Fruit fly (Drosophila melanogaster): Measurements from ENCODE around the gene hng3.

The hng3 gene

DNA sequence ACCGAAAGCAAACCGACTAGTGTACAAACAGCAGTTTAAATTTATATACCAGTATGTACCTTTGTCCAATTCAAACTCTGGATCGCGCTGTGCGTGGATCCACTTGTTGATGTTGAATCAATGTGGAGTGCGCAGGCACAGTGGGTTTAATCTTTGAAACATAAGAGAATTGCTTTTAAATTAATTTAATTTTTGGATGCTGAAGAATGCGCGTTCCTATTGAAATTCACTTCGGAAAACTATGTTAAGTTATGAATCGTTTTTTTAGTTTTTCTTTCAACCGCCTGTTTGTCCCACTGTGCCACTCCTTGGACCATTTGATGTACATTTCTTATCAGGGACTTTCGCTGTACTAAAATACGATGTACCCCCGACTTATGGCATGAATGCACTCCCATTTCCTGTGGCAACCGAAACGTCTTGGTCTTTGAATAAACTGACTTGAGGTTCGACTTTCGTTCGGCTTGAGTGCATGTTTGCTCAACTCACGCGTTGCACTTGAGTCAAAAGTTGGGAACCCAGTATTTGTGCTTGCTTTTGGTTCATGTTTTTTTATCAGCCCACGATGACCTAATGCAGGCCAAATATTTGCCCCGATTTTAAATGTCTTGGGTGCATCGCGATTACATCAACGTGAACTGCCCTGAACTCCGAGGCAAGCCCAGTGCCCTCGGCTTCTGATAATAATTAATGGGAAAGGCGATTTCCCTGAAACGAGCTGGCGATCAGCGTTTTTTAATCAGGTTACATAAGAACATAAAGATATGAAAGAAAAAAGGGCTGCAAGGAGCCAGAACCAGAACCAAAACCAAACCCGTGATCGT lies 30.6 kb downstream of the hng3 start:
- TF ChIP-seq CG33557 (GFP tag; optimal IDR thresholded peaks at IDR 0.05): peak; percentile 99
- peak; percentile 76 for TF ChIP-seq psq (GFP tag; optimal IDR thresholded peaks at IDR 0.05)
- TF ChIP-seq CG7987 (GFP tag; optimal IDR thresholded peaks at IDR 0.05): peak; percentile 86
- peak; percentile 82 for TF ChIP-seq CG12942 (GFP tag; optimal IDR thresholded peaks at IDR 0.05)
- no peak for TF ChIP-seq chinmo (GFP tag; IDR thresholded peaks at IDR 0.05; ENCODE audit: partially characterized antibody)
- peak; percentile 99 for TF ChIP-seq dmrt11E (tag; optimal IDR thresholded peaks at IDR 0.05)
- peak; percentile 92 for TF ChIP-seq CG17359 (tag; optimal IDR thresholded peaks at IDR 0.05)
- peak; percentile 98 for TF ChIP-seq gsb-n (tag; optimal IDR thresholded peaks at IDR 0.05)
- peak; percentile 92 for TF ChIP-seq CG11398 (GFP tag; optimal IDR thresholded peaks at IDR 0.05)
- TF ChIP-seq Ptx1 (GFP tag; IDR thresholded peaks at IDR 0.05): peak; percentile 91
- peak; percentile 91 for TF ChIP-seq dmrt99B (tag; optimal IDR thresholded peaks at IDR 0.05)
- peak; percentile 83; the same call in 1 of the 2 replicates for TF ChIP-seq ro (GFP tag; IDR thresholded peaks at IDR 0.05)
- TF ChIP-seq Fer1 (GFP tag; optimal IDR thresholded peaks at IDR 0.05): peak; percentile 58
- peak; percentile 69 for TF ChIP-seq Myb (GFP tag; optimal IDR thresholded peaks at IDR 0.05)
- peak; percentile 74 for TF ChIP-seq corto (GFP tag; optimal IDR thresholded peaks at IDR 0.05)
- peak; percentile 79 for TF ChIP-seq CG31224 (GFP tag; IDR thresholded peaks at IDR 0.05)
- peak; percentile 80 for TF ChIP-seq CG15073 (GFP tag; optimal IDR thresholded peaks at IDR 0.05)
- TF ChIP-seq zen2 (GFP tag; IDR thresholded peaks at IDR 0.05; ENCODE audit: partially characterized antibody): no peak
- TF ChIP-seq CG3838 (GFP tag; optimal IDR thresholded peaks at IDR 0.05): peak; percentile 90
- peak; percentile 92 for TF ChIP-seq twi (tag; optimal IDR thresholded peaks at IDR 0.05)
- peak; percentile 96 for TF ChIP-seq Atf-2 (GFP tag; optimal IDR thresholded peaks at IDR 0.05)
- peak; percentile 85 for TF ChIP-seq tap (tag; optimal IDR thresholded peaks at IDR 0.05)
- TF ChIP-seq exex (tag; optimal IDR thresholded peaks at IDR 0.05): no peak
- peak; percentile 89 for TF ChIP-seq so (GFP tag; IDR thresholded peaks at IDR 0.05)
- no peak for TF ChIP-seq abd-A (tag; optimal IDR thresholded peaks at IDR 0.05)
- TF ChIP-seq CG11696 (GFP tag; IDR thresholded peaks at IDR 0.05): peak; percentile 88
- TF ChIP-seq CG2120 (GFP tag; optimal IDR thresholded peaks at IDR 0.05): peak; percentile 49
- peak; percentile 66 for TF ChIP-seq grn (GFP tag; optimal IDR thresholded peaks at IDR 0.05)
- peak; percentile 96 for TF ChIP-seq sim (GFP tag; IDR thresholded peaks at IDR 0.05)
- TF ChIP-seq CG4360 (GFP tag; IDR thresholded peaks at IDR 0.05): peak; percentile 86
- TF ChIP-seq NC2α (GFP tag; optimal IDR thresholded peaks at IDR 0.05): peak; percentile 89
- TF ChIP-seq Blimp-1 (GFP tag; optimal IDR thresholded peaks at IDR 0.05): peak; percentile 94
- TF ChIP-seq CG10209 (GFP tag; optimal IDR thresholded peaks at IDR 0.05): peak; percentile 93
- TF ChIP-seq ham (GFP tag; IDR thresholded peaks at IDR 0.05): no peak
- peak; percentile 69 for TF ChIP-seq scrt (GFP tag; optimal IDR thresholded peaks at IDR 0.05)
- peak; percentile 90 for TF ChIP-seq repo (GFP tag; optimal IDR thresholded peaks at IDR 0.05)
- no peak for TF ChIP-seq sd (tag; optimal IDR thresholded peaks at IDR 0.05)
- peak; percentile 79 for TF ChIP-seq vfl (GFP tag; optimal IDR thresholded peaks at IDR 0.05)
- TF ChIP-seq CG17568 (GFP tag; optimal IDR thresholded peaks at IDR 0.05): peak; percentile 88
- peak; percentile 59 for TF ChIP-seq CG31365 (tag; optimal IDR thresholded peaks at IDR 0.05)
- TF ChIP-seq wek (GFP tag; optimal IDR thresholded peaks at IDR 0.05): peak; percentile 84
- TF ChIP-seq salm (tag; optimal IDR thresholded peaks at IDR 0.05): peak; percentile 94
- TF ChIP-seq HLHmδ (GFP tag; optimal IDR thresholded peaks at IDR 0.05): peak; percentile 80
- peak; percentile 96 for TF ChIP-seq CG4820 (GFP tag; optimal IDR thresholded peaks at IDR 0.05)
- peak; percentile 89 for TF ChIP-seq CG12104 (GFP tag; optimal IDR thresholded peaks at IDR 0.05)
- peak; percentile 94 for TF ChIP-seq trem (tag; optimal IDR thresholded peaks at IDR 0.05)
- TF ChIP-seq CG4328 (GFP tag; optimal IDR thresholded peaks at IDR 0.05): peak; percentile 75
- peak; percentile 95 for TF ChIP-seq en (GFP tag; optimal IDR thresholded peaks at IDR 0.05)
- peak; percentile 92 for TF ChIP-seq tio (GFP tag; optimal IDR thresholded peaks at IDR 0.05)

Data from whole organism, embryonic.